Worm (Caenorhabditis elegans): Measurements from ENCODE around the gene spp-5.

DNA sequence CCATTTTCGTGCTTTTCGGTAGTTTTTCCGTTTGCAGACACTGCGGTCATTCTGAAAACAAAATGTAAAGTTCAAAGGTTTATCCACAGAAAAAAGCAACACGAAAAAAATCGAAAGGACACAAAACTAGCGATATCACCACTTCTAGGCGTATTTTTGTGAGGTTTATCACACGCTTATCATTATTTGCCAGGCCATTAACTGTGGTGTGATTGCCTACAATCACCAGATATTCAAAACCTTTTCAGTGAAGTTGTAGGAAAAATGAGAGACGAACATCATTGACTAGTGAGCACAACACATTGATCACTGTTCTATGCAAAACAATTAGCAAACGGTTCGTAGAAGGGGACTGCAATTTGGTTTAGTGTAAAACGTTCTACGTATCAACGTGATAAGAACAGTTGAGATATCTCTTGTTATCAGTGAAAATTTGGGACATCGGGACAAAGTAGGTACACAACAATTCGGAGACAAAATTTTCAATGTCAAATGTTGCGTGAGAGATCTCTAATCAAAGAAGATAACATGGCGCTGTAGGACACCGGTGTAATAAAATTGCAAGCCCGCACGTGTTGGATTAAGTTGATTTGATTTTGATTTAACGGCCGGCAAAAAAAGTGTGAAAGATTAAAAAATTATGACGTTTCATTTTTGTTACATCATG lies 14.5 kb downstream of the spp-5 start, which contains the start of gene sur-5:
- TF ChIP-seq ama-1 (optimal IDR thresholded peaks at IDR 0.05) (no peak), nhr-237 (tag; optimal IDR thresholded peaks at IDR 0.05) (no peak), elt-3 (tag; optimal IDR thresholded peaks at IDR 0.05) (no peak), lsy-2 (tag; optimal IDR thresholded peaks at IDR 0.05) (no peak)
